Comparison of ENCODE assay signal across 3 worm cellular contexts in the genomic region with DNA sequence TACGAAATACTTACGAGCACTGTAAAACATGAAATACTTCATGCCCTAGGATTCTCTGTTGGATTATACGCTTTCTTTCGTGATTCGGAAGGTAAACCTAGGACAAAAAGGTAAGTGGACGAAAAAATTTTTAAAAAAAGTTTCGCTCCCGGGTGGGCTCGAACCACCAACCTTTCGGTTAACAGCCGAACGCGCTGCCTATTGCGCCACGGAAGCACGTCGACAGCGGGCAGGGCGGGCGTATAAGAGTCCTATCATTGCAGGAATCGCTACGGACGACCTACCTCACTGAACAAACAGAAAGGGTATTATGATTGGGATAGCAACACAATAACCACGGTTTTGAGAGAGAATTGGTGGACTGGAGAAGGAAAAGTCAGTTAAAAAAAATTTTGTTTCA.
TF ChIP-seq lines count a peak whose summit lies in the region.

No protein-coding gene starts in this region.

TF ChIP-seq in whole organism, L4 larva, 104 proteins besides CTCF, POLR2A, EP300 and RAD21 (continued from another document and continues in another):
- TF ChIP-seq tra-1 (GFP tag; IDR thresholded peaks at IDR 0.05; lab: Robert Waterston, UW) = peak; percentile 43; the same call in 1 of the 2 replicates
- 0 out of 2 replicates have a peak, but pooled peaks have one; percentile 18 for TF ChIP-seq php-3 (GFP tag; IDR thresholded peaks at IDR 0.05; lab: Robert Waterston, UW)
- TF ChIP-seq F44E2.7 (GFP tag; IDR thresholded peaks at IDR 0.05; lab: Robert Waterston, UW) = peak; percentile 22; the same call in 1 of the 2 replicates
- no peak for TF ChIP-seq saeg-2 (GFP tag; IDR thresholded peaks at IDR 0.05; lab: Robert Waterston, UW)
- TF ChIP-seq aly-2 (tag; optimal IDR thresholded peaks at IDR 0.05; lab: Kevin White, UChicago) = no peak
- TF ChIP-seq mxl-2 (GFP tag; conservative IDR thresholded peaks at IDR 0.05; lab: Robert Waterston, UW) = no peak
- TF ChIP-seq ztf-11 (tag; optimal IDR thresholded peaks at IDR 0.05; lab: Kevin White, UChicago) = no peak
- no peak for TF ChIP-seq zip-2 (tag; optimal IDR thresholded peaks at IDR 0.05; lab: Kevin White, UChicago)
- TF ChIP-seq F37D6.2 (tag; optimal IDR thresholded peaks at IDR 0.05; lab: Kevin White, UChicago) = no peak
- no peak for TF ChIP-seq Y105C5A.15 (GFP tag; IDR thresholded peaks at IDR 0.05; lab: Robert Waterston, UW)
- no peak for TF ChIP-seq mxl-3 (GFP tag; optimal IDR thresholded peaks at IDR 0.05; lab: Kevin White, UChicago)
- peak in 1 of 2 experiments; percentile 57 for TF ChIP-seq unc-62 (GFP tag; optimal IDR thresholded peaks at IDR 0.05 in 1 of 2; lab: Kevin White, UChicago)
- no peak for TF ChIP-seq unc-62 (tag; optimal IDR thresholded peaks at IDR 0.05; lab: Kevin White, UChicago)
- TF ChIP-seq egl-43 (GFP tag; IDR thresholded peaks at IDR 0.05; lab: Robert Waterston, UW) = no peak
- no peak for TF ChIP-seq T20F7.1 (GFP tag; optimal IDR thresholded peaks at IDR 0.05; lab: Kevin White, UChicago)
- TF ChIP-seq madf-5 (GFP tag; IDR thresholded peaks at IDR 0.05; lab: Robert Waterston, UW) = 0 out of 4 replicates have a peak, but pooled peaks of 1 of the 2 experiments have one; percentile 47
- TF ChIP-seq lin-39 (tag; optimal IDR thresholded peaks at IDR 0.05; lab: Kevin White, UChicago) = no peak
- TF ChIP-seq ces-1 (GFP tag; optimal IDR thresholded peaks at IDR 0.05; lab: Kevin White, UChicago) = no peak
- TF ChIP-seq spr-3 (GFP tag; optimal IDR thresholded peaks at IDR 0.05; lab: Kevin White, UChicago) = no peak
- no peak for TF ChIP-seq daf-12 (tag; optimal IDR thresholded peaks at IDR 0.05; lab: Kevin White, UChicago)
- TF ChIP-seq daf-8 (GFP tag; IDR thresholded peaks at IDR 0.05; lab: Robert Waterston, UW) = no peak
- TF ChIP-seq dmd-8 (GFP tag; IDR thresholded peaks at IDR 0.05; lab: Robert Waterston, UW) = 0 out of 2 replicates have a peak, but pooled peaks have one; percentile 27
- TF ChIP-seq Y75B8A.6 (GFP tag; IDR thresholded peaks at IDR 0.05; lab: Robert Waterston, UW) = no peak
- 0 out of 2 replicates have a peak, but pooled peaks have one; percentile 5 for TF ChIP-seq nhr-41 (GFP tag; IDR thresholded peaks at IDR 0.05; lab: Robert Waterston, UW)
- no peak for TF ChIP-seq nhr-102 (tag; optimal IDR thresholded peaks at IDR 0.05; lab: Kevin White, UChicago)
- TF ChIP-seq ama-1 (optimal IDR thresholded peaks at IDR 0.05; lab: Kevin White, UChicago) = no peak
- TF ChIP-seq nhr-76 (tag; optimal IDR thresholded peaks at IDR 0.05; lab: Kevin White, UChicago) = no peak
- TF ChIP-seq T26A8.4 (GFP tag; IDR thresholded peaks at IDR 0.05; lab: Robert Waterston, UW) = peak; percentile 32; the same call in 1 of the 2 replicates
- peak; percentile 78 for TF ChIP-seq duxl-1 (tag; optimal IDR thresholded peaks at IDR 0.05; lab: Kevin White, UChicago; ENCODE audit: poor library complexity)
- TF ChIP-seq lin-13 (GFP tag; optimal IDR thresholded peaks at IDR 0.05; lab: Kevin White, UChicago) = peak; percentile 28
- no peak for TF ChIP-seq nhr-77 (tag; optimal IDR thresholded peaks at IDR 0.05; lab: Kevin White, UChicago)
- TF ChIP-seq ztf-7 (tag; optimal IDR thresholded peaks at IDR 0.05; lab: Kevin White, UChicago) = no peak
- TF ChIP-seq R02D3.7 (tag; optimal IDR thresholded peaks at IDR 0.05; lab: Kevin White, UChicago) = no peak
- TF ChIP-seq nhr-28 (tag; optimal IDR thresholded peaks at IDR 0.05; lab: Kevin White, UChicago) = no peak
- no peak for TF ChIP-seq nhr-11 (tag; optimal IDR thresholded peaks at IDR 0.05; lab: Kevin White, UChicago)
- no peak for TF ChIP-seq rbr-2 (tag; optimal IDR thresholded peaks at IDR 0.05; lab: Kevin White, UChicago)
- peak in 1 of 2 experiments; percentile 6 for TF ChIP-seq daf-16 (GFP tag; optimal IDR thresholded peaks at IDR 0.05; lab: Kevin White, UChicago)
- peak; percentile 45 for TF ChIP-seq daf-16 (tag; optimal IDR thresholded peaks at IDR 0.05; lab: Kevin White, UChicago)
- no peak for TF ChIP-seq fkh-10 (GFP tag; optimal IDR thresholded peaks at IDR 0.05; lab: Kevin White, UChicago)
- no peak for TF ChIP-seq tag-97 (GFP tag; IDR thresholded peaks at IDR 0.05; lab: Robert Waterston, UW)
- TF ChIP-seq F10B5.3 (tag; optimal IDR thresholded peaks at IDR 0.05; lab: Kevin White, UChicago) = no peak
- no peak for TF ChIP-seq ceh-62 (tag; optimal IDR thresholded peaks at IDR 0.05; lab: Kevin White, UChicago)

TF ChIP-seq in whole organism, late embryonic, 69 proteins besides CTCF, POLR2A, EP300 and RAD21 (continued from another document):
- peak; percentile 6 for TF ChIP-seq rnt-1 (tag; optimal IDR thresholded peaks at IDR 0.05; lab: Kevin White, UChicago)
- TF ChIP-seq hlh-6 (tag; optimal IDR thresholded peaks at IDR 0.05; lab: Kevin White, UChicago) = peak; percentile 25
- TF ChIP-seq ttx-3 (tag; optimal IDR thresholded peaks at IDR 0.05; lab: Kevin White, UChicago) = peak; percentile 31
- TF ChIP-seq pat-9 (tag; optimal IDR thresholded peaks at IDR 0.05; lab: Kevin White, UChicago) = peak; percentile 20
- TF ChIP-seq pha-2 (tag; optimal IDR thresholded peaks at IDR 0.05; lab: Kevin White, UChicago) = peak; percentile 3
- TF ChIP-seq C38D4.7 (GFP tag; optimal IDR thresholded peaks at IDR 0.05; lab: Kevin White, UChicago) = peak; percentile 68
- TF ChIP-seq K02D7.2 (tag; optimal IDR thresholded peaks at IDR 0.05; lab: Kevin White, UChicago) = peak; percentile 60
- TF ChIP-seq C08G9.2 (tag; optimal IDR thresholded peaks at IDR 0.05; lab: Kevin White, UChicago) = peak; percentile 31

TF ChIP-seq in whole organism, mixed stage, embryonic, 35 proteins besides CTCF, POLR2A, EP300 and RAD21 (continued from another document):
- TF ChIP-seq unc-120 (tag; optimal IDR thresholded peaks at IDR 0.05; lab: Kevin White, UChicago; ENCODE audit: poor library complexity, severe bottlenecking) = peak; percentile 40
- no peak for TF ChIP-seq snpc-4 (tag; optimal IDR thresholded peaks at IDR 0.05; lab: Kevin White, UChicago)
